Fruit fly (Drosophila melanogaster): ENCODE results near the gene CG9609.

DNA sequence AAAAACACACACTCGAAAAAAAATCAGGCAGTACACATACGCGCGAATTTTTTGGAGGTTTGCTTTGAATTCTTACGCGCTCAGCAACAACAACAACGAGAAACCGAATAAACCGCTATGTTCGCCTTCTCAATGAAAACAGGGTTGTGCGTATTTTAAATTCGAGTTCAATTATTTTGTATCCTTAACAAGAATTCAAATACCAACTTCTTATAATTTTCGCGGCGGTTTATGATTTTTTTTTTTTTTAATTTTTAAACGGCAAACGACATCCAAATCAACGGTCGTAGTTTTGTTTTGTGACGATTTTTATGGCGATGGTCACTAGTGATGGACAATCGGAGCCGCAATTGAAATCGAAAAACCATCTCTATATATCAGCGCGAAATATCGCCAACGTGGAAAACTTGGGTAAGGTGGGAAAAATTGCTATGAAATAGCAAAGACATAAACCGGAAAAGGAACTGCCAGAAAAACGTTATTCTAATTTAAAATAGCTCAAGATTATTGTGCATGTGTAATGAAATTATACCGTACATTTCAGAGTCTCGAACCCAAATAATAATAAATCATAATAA is 35.1 kb downstream of the CG9609 start, which contains the start of gene goe:
- no peak for TF ChIP-seq pan (optimal IDR thresholded peaks at IDR 0.05)
- no peak for TF ChIP-seq Dll (optimal IDR thresholded peaks at IDR 0.05)
- no peak for TF ChIP-seq psq (optimal IDR thresholded peaks at IDR 0.05)
- TF ChIP-seq usp (GFP tag; optimal IDR thresholded peaks at IDR 0.05): no peak

Measured in whole organism.